Fruit fly (Drosophila melanogaster) whole organism, embryonic: ENCODE data around the gene CG10011.

Experiments used
- Blimp-1 ChIP-seq: fragments of 200-800 bp; sonication (Bioruptor generic); optimal IDR thresholded peaks from 3 replicates; lab custom pipeline; 2018; ENCODE audit warnings: missing biosample characterization, missing genetic modification characterization, mild to moderate bottlenecking, moderate library complexity, missing genetic modification reagents
- C15 ChIP-seq: fragments of 200-800 bp; sonication (Bioruptor generic); IDR thresholded peaks from 3 replicates; pipeline ENCODE4 v1.3.6; 2022; ENCODE audit warnings: missing biosample characterization, missing genetic modification characterization
- CG10209 ChIP-seq: fragments of 200-800 bp; sonication (Bioruptor generic); optimal IDR thresholded peaks from 3 replicates; lab custom pipeline; 2017; ENCODE audit warnings: missing biosample characterization, mild to moderate bottlenecking, missing genetic modification characterization, missing genetic modification reagents
- CG10431 ChIP-seq: fragments of 200-800 bp; sonication (Bioruptor generic); optimal IDR thresholded peaks from 3 replicates; lab custom pipeline; 2018; ENCODE audit warnings: missing biosample characterization, mild to moderate bottlenecking, missing genetic modification characterization
- CG10959 ChIP-seq: fragments of 200-800 bp; sonication (Bioruptor generic); IDR thresholded peaks from 2 replicates; pipeline ENCODE4 v1.3.6; 2022; ENCODE audit warnings: missing biosample characterization, missing genetic modification characterization
- CG11695 ChIP-seq: fragments of 200-800 bp; sonication (Bioruptor generic); IDR thresholded peaks from 3 replicates; pipeline ENCODE4 v1.3.6; 2022; ENCODE audit warnings: missing biosample characterization, missing genetic modification characterization
- CG12391 ChIP-seq: fragments of 200-800 bp; sonication (Bioruptor generic); optimal IDR thresholded peaks from 3 replicates; lab custom pipeline; 2018; ENCODE audit warnings: missing biosample characterization, mild to moderate bottlenecking, missing genetic modification characterization, moderate library complexity
- CG13287 ChIP-seq: fragments of 200-800 bp; sonication (Bioruptor generic); IDR thresholded peaks from 2 replicates; pipeline ENCODE4 v1.3.6; 2022; ENCODE audit warnings: missing biosample characterization, missing genetic modification characterization; ENCODE audit not compliant: partially characterized antibody
- CG14050 ChIP-seq: fragments of 200-800 bp; sonication (Bioruptor generic); IDR thresholded peaks from 3 replicates; pipeline ENCODE4 v1.3.6; 2022; ENCODE audit warnings: missing biosample characterization, missing genetic modification characterization
- CG14710 ChIP-seq: fragments of 200-800 bp; sonication (Bioruptor generic); optimal IDR thresholded peaks from 3 replicates; lab custom pipeline; 2019; ENCODE audit warnings: missing biosample characterization, mild to moderate bottlenecking, missing genetic modification characterization, moderate library complexity
- CG16863 ChIP-seq: fragments of 200-800 bp; sonication (Bioruptor generic); optimal IDR thresholded peaks from 3 replicates; lab custom pipeline; 2016; ENCODE audit warnings: missing biosample characterization, missing genetic modification characterization
- CG2116 ChIP-seq: fragments of 200-800 bp; sonication (Bioruptor generic); optimal IDR thresholded peaks from 3 replicates; lab custom pipeline; 2018; ENCODE audit warnings: missing biosample characterization, mild to moderate bottlenecking, missing genetic modification characterization
- CG2129 ChIP-seq: fragments of 200-800 bp; sonication (Bioruptor generic); IDR thresholded peaks from 2 replicates; pipeline ENCODE4 v1.3.6; 2022; ENCODE audit warnings: missing biosample characterization, missing genetic modification characterization; ENCODE audit not compliant: partially characterized antibody
- CG2199 ChIP-seq: fragments of 200-800 bp; sonication (Bioruptor generic); IDR thresholded peaks from 3 replicates; pipeline ENCODE4 v1.3.6; 2022; ENCODE audit warnings: missing biosample characterization, missing genetic modification characterization
- CG34376 ChIP-seq: fragments of 200-800 bp; sonication (Bioruptor generic); optimal IDR thresholded peaks from 2 replicates; lab custom pipeline; 2018; ENCODE audit warnings: missing biosample characterization, mild to moderate bottlenecking, missing genetic modification characterization
- CG4360 ChIP-seq: fragments of 200-800 bp; sonication (Bioruptor generic); IDR thresholded peaks from 2 replicates; pipeline ENCODE4 v1.3.6; 2022; ENCODE audit warnings: missing biosample characterization, missing genetic modification characterization
- CG7987 ChIP-seq: fragments of 200-800 bp; sonication (Bioruptor generic); optimal IDR thresholded peaks from 2 replicates; lab custom pipeline; 2018; ENCODE audit warnings: missing biosample characterization, mild to moderate bottlenecking, missing genetic modification characterization, moderate library complexity
- CG9797 ChIP-seq: fragments of 200-800 bp; sonication (Bioruptor generic); optimal IDR thresholded peaks from 3 replicates; lab custom pipeline; 2018; ENCODE audit warnings: missing biosample characterization, mild to moderate bottlenecking, missing genetic modification characterization
- Dll ChIP-seq: fragments of 200-800 bp; sonication (Bioruptor generic); IDR thresholded peaks from 4 replicates; pipeline ENCODE4 v1.3.6; 2022; ENCODE audit warnings: missing biosample characterization, missing genetic modification characterization; ENCODE audit not compliant: partially characterized antibody
- E2f2 ChIP-seq: fragments of 200-800 bp; sonication (Bioruptor generic); IDR thresholded peaks from 2 replicates; pipeline ENCODE4 v1.3.6; 2022; ENCODE audit warnings: missing biosample characterization, missing genetic modification characterization
- Ets97D ChIP-seq: fragments of 200-800 bp; sonication (Bioruptor generic); optimal IDR thresholded peaks from 3 replicates; lab custom pipeline; 2016; ENCODE audit warnings: missing biosample characterization, missing genetic modification characterization
- Hsf ChIP-seq: fragments of 200-800 bp; sonication (Bioruptor generic); optimal IDR thresholded peaks from 3 replicates; lab custom pipeline; 2016; ENCODE audit warnings: missing biosample characterization, missing genetic modification characterization
- Lim3 ChIP-seq: fragments of 200-800 bp; sonication (Bioruptor generic); IDR thresholded peaks from 2 replicates; pipeline ENCODE4 v1.3.6; 2022; ENCODE audit warnings: missing biosample characterization, missing genetic modification characterization
- Med ChIP-seq: fragments of 200-800 bp; sonication (Bioruptor generic); peaks from one replicate; lab custom pipeline; 2016; ENCODE audit warnings: missing biosample characterization, missing genetic modification characterization, mild to moderate bottlenecking, inconsistent platforms, moderate library complexity
- Myb ChIP-seq: fragments of 200-800 bp; sonication (Bioruptor generic); optimal IDR thresholded peaks from 2 replicates; lab custom pipeline; 2016; ENCODE audit warnings: missing biosample characterization, missing genetic modification characterization
- Opbp ChIP-seq: fragments of 200-800 bp; sonication (Bioruptor generic); IDR thresholded peaks from 3 replicates; pipeline ENCODE4 v1.3.6; 2022; ENCODE audit warnings: missing biosample characterization, missing genetic modification characterization; ENCODE audit not compliant: partially characterized antibody
- Scr ChIP-seq: fragments of 200-800 bp; sonication (Bioruptor generic); IDR thresholded peaks from 2 replicates; pipeline ENCODE4 v1.3.6; 2022; ENCODE audit warnings: missing biosample characterization, missing genetic modification characterization; ENCODE audit not compliant: partially characterized antibody
- Sry-β ChIP-seq: fragments of 200-800 bp; sonication (Bioruptor generic); optimal IDR thresholded peaks from 2 replicates; lab custom pipeline; 2018; ENCODE audit warnings: missing biosample characterization, mild to moderate bottlenecking, missing genetic modification characterization, moderate library complexity
- Taf1 ChIP-seq: fragments of 200-800 bp; sonication (Bioruptor generic); IDR thresholded peaks from 2 replicates; pipeline ENCODE4 v1.3.6; 2022; ENCODE audit warnings: missing biosample characterization, missing genetic modification characterization
- YL-1 ChIP-seq: fragments of 200-800 bp; sonication (Bioruptor generic); optimal IDR thresholded peaks from 3 replicates; lab custom pipeline; 2017; ENCODE audit warnings: missing biosample characterization, mild to moderate bottlenecking, missing genetic modification characterization
- ase ChIP-seq: fragments of 200-800 bp; sonication (Bioruptor generic); IDR thresholded peaks from 3 replicates; pipeline ENCODE4 v1.3.6; 2022; ENCODE audit warnings: missing biosample characterization, missing genetic modification characterization
- bab2 ChIP-seq: fragments of 200-800 bp; sonication (Bioruptor generic); optimal IDR thresholded peaks from 2 replicates; lab custom pipeline; 2016; ENCODE audit warnings: missing biosample characterization, missing genetic modification characterization
- bbx ChIP-seq: fragments of 200-800 bp; sonication (Bioruptor generic); IDR thresholded peaks from 2 replicates; pipeline ENCODE4 v1.3.6; 2022; ENCODE audit warnings: missing biosample characterization, missing genetic modification characterization; ENCODE audit not compliant: partially characterized antibody
- bowl ChIP-seq: fragments of 200-800 bp; sonication (Bioruptor generic); IDR thresholded peaks from 2 replicates; pipeline ENCODE4 v1.3.6; 2022; ENCODE audit warnings: missing biosample characterization, missing genetic modification characterization
- cg ChIP-seq: fragments of 200-800 bp; sonication (Bioruptor generic); optimal IDR thresholded peaks from 3 replicates; lab custom pipeline; 2019; ENCODE audit warnings: missing biosample characterization, mild to moderate bottlenecking, missing genetic modification characterization, moderate library complexity
- exex ChIP-seq: fragments of 200-800 bp; sonication (Bioruptor generic); optimal IDR thresholded peaks from 4 replicates; lab custom pipeline; 2018; ENCODE audit warnings: missing biosample characterization, mild to moderate bottlenecking, missing genetic modification characterization, moderate library complexity
- gem ChIP-seq: fragments of 200-800 bp; sonication (Bioruptor generic); optimal IDR thresholded peaks from 2 replicates; lab custom pipeline; 2019; ENCODE audit warnings: missing biosample characterization, mild to moderate bottlenecking, missing genetic modification characterization, moderate library complexity
- grn ChIP-seq: fragments of 200-800 bp; sonication (Bioruptor generic); optimal IDR thresholded peaks from 3 replicates; lab custom pipeline; 2017; ENCODE audit warnings: missing biosample characterization, missing genetic modification characterization
- h ChIP-seq: fragments of >200 bp; optimal IDR thresholded peaks from 2 replicates; lab custom pipeline; 2017
- lab ChIP-seq: fragments of 200-800 bp; sonication (Bioruptor generic); optimal IDR thresholded peaks from 3 replicates; lab custom pipeline; 2017; ENCODE audit warnings: missing biosample characterization, missing genetic modification characterization, mild to moderate bottlenecking, moderate library complexity, missing genetic modification reagents
- mirr ChIP-seq: fragments of 200-800 bp; sonication (Bioruptor generic); optimal IDR thresholded peaks from 3 replicates; lab custom pipeline; 2018; ENCODE audit warnings: missing biosample characterization, mild to moderate bottlenecking, missing genetic modification characterization
- nmo ChIP-seq: fragments of 200-800 bp; sonication (Bioruptor generic); optimal IDR thresholded peaks from 2 replicates; lab custom pipeline; 2018; ENCODE audit warnings: missing biosample characterization, mild to moderate bottlenecking, missing genetic modification characterization, moderate library complexity
- pzg ChIP-seq: fragments of 200-800 bp; sonication (Bioruptor generic); optimal IDR thresholded peaks from 3 replicates; lab custom pipeline; 2018; ENCODE audit warnings: missing biosample characterization, mild to moderate bottlenecking, missing genetic modification characterization, moderate library complexity
- ranshi ChIP-seq: fragments of 200-800 bp; sonication (Bioruptor generic); IDR thresholded peaks from 2 replicates; pipeline ENCODE4 v1.3.6; 2022; ENCODE audit warnings: missing biosample characterization, missing genetic modification characterization
- ro ChIP-seq: fragments of 200-800 bp; sonication (Bioruptor generic); IDR thresholded peaks from 2 replicates; pipeline ENCODE4 v1.3.6; 2022; ENCODE audit warnings: missing biosample characterization, missing genetic modification characterization
- sens ChIP-seq: fragments of 200-800 bp; sonication (Bioruptor generic); peaks from one replicate; lab custom pipeline; 2016; ENCODE audit warnings: missing biosample characterization, missing genetic modification characterization
- slp2 ChIP-seq: fragments of 200-800 bp; sonication (Bioruptor generic); optimal IDR thresholded peaks from 2 replicates; lab custom pipeline; 2016; ENCODE audit warnings: missing biosample characterization, missing genetic modification characterization
- sna ChIP-seq: fragments of 200-800 bp; sonication (Bioruptor generic); IDR thresholded peaks from 2 replicates; pipeline ENCODE4 v1.3.6; 2022; ENCODE audit warnings: missing biosample characterization, missing genetic modification characterization; ENCODE audit not compliant: partially characterized antibody
- stwl ChIP-seq: fragments of 200-800 bp; sonication (Bioruptor generic); optimal IDR thresholded peaks from 3 replicates; lab custom pipeline; 2018; ENCODE audit warnings: missing biosample characterization, mild to moderate bottlenecking, missing genetic modification characterization, moderate library complexity
- tna ChIP-seq: fragments of 200-800 bp; sonication (Bioruptor generic); IDR thresholded peaks from 2 replicates; pipeline ENCODE4 v1.3.6; 2022; ENCODE audit warnings: missing biosample characterization, missing genetic modification characterization; ENCODE audit not compliant: partially characterized antibody
- trem ChIP-seq: fragments of 200-800 bp; optimal IDR thresholded peaks from 3 replicates; lab custom pipeline; 2019; ENCODE audit warnings: missing biosample characterization, mild to moderate bottlenecking, missing genetic modification characterization, moderate library complexity
- tx ChIP-seq: fragments of 200-800 bp; sonication (Bioruptor generic); optimal IDR thresholded peaks from 2 replicates; lab custom pipeline; 2016; ENCODE audit warnings: missing biosample characterization, missing genetic modification characterization
- yki ChIP-seq: fragments of >200 bp; optimal IDR thresholded peaks from 3 replicates; lab custom pipeline; 2018

The CG10011 gene

dm6 chr3R:28605835-28606234 is 29.1 kb downstream of the CG10011 start, which contains the start of gene CG9986 (continued):
- no peak for TF ChIP-seq Taf1 (GFP tag; lab: Robert Waterston, UW)
- TF ChIP-seq bab2: no peak
- peak; percentile 20 for TF ChIP-seq CG2116 (GFP tag; lab: Kevin White, UChicago)
- no peak for TF ChIP-seq gem (tag; lab: Kevin White, UChicago)
- no peak for TF ChIP-seq bbx (GFP tag; lab: Robert Waterston, UW)
- no peak for TF ChIP-seq Hsf (GFP tag; lab: Kevin White, UChicago)
- peak; percentile 49; the same call in 1 of the 2 replicates for TF ChIP-seq CG4360
- no peak for TF ChIP-seq ranshi
- TF ChIP-seq YL-1 (GFP tag; lab: Kevin White, UChicago): peak; percentile 86
- TF ChIP-seq tx (GFP tag; lab: Kevin White, UChicago): no peak
- no peak for TF ChIP-seq CG10209 (GFP tag; lab: Kevin White, UChicago)
- TF ChIP-seq CG12391 (tag; lab: Kevin White, UChicago): peak; percentile 33
- peak; percentile 68 for TF ChIP-seq E2f2 (GFP tag; lab: Robert Waterston, UW)
- no peak for TF ChIP-seq CG10959 (GFP tag; lab: Robert Waterston, UW)
- TF ChIP-seq stwl (tag; lab: Kevin White, UChicago): peak; percentile 54
- peak; percentile 36; the same call in 1 of the 2 replicates for TF ChIP-seq Scr (GFP tag; lab: Robert Waterston, UW)
- no peak for TF ChIP-seq Sry-β (GFP tag; lab: Kevin White, UChicago)
- TF ChIP-seq Blimp-1 (GFP tag; lab: Kevin White, UChicago): no peak
- TF ChIP-seq CG9797 (GFP tag; lab: Kevin White, UChicago): peak; percentile 55
- TF ChIP-seq bowl (GFP tag; lab: Robert Waterston, UW): no peak
- TF ChIP-seq CG14050: no peak
- TF ChIP-seq CG2129 (GFP tag; lab: Robert Waterston, UW): no peak
- TF ChIP-seq trem (tag; lab: Kevin White, UChicago): peak; percentile 18
- TF ChIP-seq Opbp (GFP tag; lab: Robert Waterston, UW): peak; percentile 51; the same call in 2 of the 3 replicates
- TF ChIP-seq sna: 0 out of 2 replicates have a peak, but pooled peaks have one; percentile 31
- TF ChIP-seq grn (GFP tag; lab: Kevin White, UChicago): no peak
- peak; percentile 33; the same call in 1 of the 3 replicates for TF ChIP-seq CG2199 (GFP tag; lab: Robert Waterston, UW)
- no peak for TF ChIP-seq cg
- no peak for TF ChIP-seq CG7987 (GFP tag; lab: Kevin White, UChicago)
- TF ChIP-seq tna (GFP tag; lab: Robert Waterston, UW): no peak
- no peak for TF ChIP-seq slp2
- TF ChIP-seq Myb: peak; percentile 75
- TF ChIP-seq h (lab: Kevin White, UChicago): no peak
- TF ChIP-seq CG11695 (GFP tag; lab: Robert Waterston, UW): no peak
- TF ChIP-seq Dll: 0 out of 4 replicates have a peak, but pooled peaks have one; percentile 16
- TF ChIP-seq pzg (GFP tag; lab: Kevin White, UChicago): peak; percentile 65
- peak; percentile 26; the same call in 1 of the 2 replicates for TF ChIP-seq CG13287
- TF ChIP-seq CG14710 (tag; lab: Kevin White, UChicago): peak; percentile 32
- TF ChIP-seq nmo (GFP tag; lab: Kevin White, UChicago): peak; percentile 31
- TF ChIP-seq CG10431: no peak

dm6 chr3R:28603561-28603960 is 31.3 kb downstream of the CG10011 start:
- TF ChIP-seq mirr (GFP tag; lab: Kevin White, UChicago) (peak; percentile 53), CG16863 (GFP tag; lab: Kevin White, UChicago) (no peak), sens (peak; percentile 8), Med (no peak), Ets97D (GFP tag; lab: Kevin White, UChicago) (no peak), yki (lab: Kevin White, UChicago) (no peak), ro (GFP tag; lab: Robert Waterston, UW) (no peak), exex (tag; lab: Kevin White, UChicago) (peak; percentile 67), CG34376 (GFP tag; lab: Kevin White, UChicago) (peak; percentile 77), lab (GFP tag; lab: Kevin White, UChicago) (no peak), Lim3 (GFP tag; lab: Robert Waterston, UW) (no peak), C15 (GFP tag; lab: Robert Waterston, UW) (no peak), ase (GFP tag; lab: Robert Waterston, UW) (no peak)
